Fruit fly (Drosophila melanogaster) S2 (cell line): ENCODE results near the gene hop.
A peak's percentile ranks its signal among the peaks of the same experiment; 100 is the strongest.

ENCODE experiments used
- CG8478 ChIP-seq: fragments of >200 bp; optimal IDR thresholded peaks from 2 replicates; lab custom pipeline; 2018
- CTCF ChIP-seq, 2 experiments: fragments of >200 bp; optimal IDR thresholded peaks; 2 replicates each; lab custom pipeline; 2018

DNA sequence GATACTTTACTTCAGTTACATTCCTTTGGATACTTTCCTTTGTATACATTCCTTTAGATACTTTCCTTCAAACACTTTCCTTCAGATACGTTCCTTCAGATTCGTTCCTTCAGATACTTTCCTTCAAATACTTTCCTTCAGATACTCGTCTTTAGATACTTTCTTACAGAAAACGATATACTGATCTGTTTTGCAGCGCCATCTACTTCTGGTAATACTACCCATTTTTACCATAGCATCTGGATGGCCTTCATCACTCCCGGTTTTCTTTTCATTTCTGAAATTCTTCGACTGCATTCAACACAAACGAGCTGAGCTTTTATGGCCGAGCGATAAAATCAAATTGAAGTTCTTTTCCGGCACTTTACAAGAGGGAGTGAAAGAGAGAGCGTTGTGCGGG lies 48.0 kb downstream of the hop start:
- TF ChIP-seq CTCF (optimal IDR thresholded peaks at IDR 0.05; lab: Kevin White, UChicago), result peak; percentile 80
- no peak for TF ChIP-seq CG8478 (lab: Kevin White, UChicago)
